Worm (Caenorhabditis elegans) whole organism, L4/young adult: ENCODE results near the gene twk-24.

Source experiments
- W03F9.2 ChIP-seq: fragments of 150-350 bp; optimal IDR thresholded peaks from 2 replicates; lab custom pipeline; 2014; ENCODE audit warnings: missing biosample characterization, missing genetic modification characterization
- him-1 ChIP-seq: sonication (generic microtip); optimal IDR thresholded peaks from 2 replicates; lab custom pipeline; 2016; ENCODE audit warnings: missing genotype, missing genetic modification reagents, missing genetic modification characterization, missing compliant biosample characterization

- TF ChIP-seq W03F9.2 = no peak
- no peak for TF ChIP-seq him-1
Observed at ce11 chrV:12300780-12301460, 31.8 kb upstream of the twk-24 start.
